4 fruit fly cellular contexts compared by ENCODE assay signal in genomic region chr3L:10709132-10709531, dm6.
A peak's percentile ranks its signal among the peaks of the same experiment; 100 is the strongest.
TF ChIP-seq lines count a peak whose summit lies in the region.

No protein-coding gene starts in this region.

- no peak for TF ChIP-seq CTCF in whole organism, embryonic (GFP tag; optimal IDR thresholded peaks at IDR 0.05; lab: Kevin White, UChicago)

TF ChIP-seq in whole organism, embryonic, 481 proteins besides CTCF, POLR2A, EP300 and RAD21:
- peak; percentile 48; the same call in 1 of the 2 replicates for TF ChIP-seq Drgx (GFP tag; IDR thresholded peaks at IDR 0.05; lab: Robert Waterston, UW)
- no peak for TF ChIP-seq zen (tag; optimal IDR thresholded peaks at IDR 0.05; lab: Kevin White, UChicago)
- TF ChIP-seq dmrt99B (tag; optimal IDR thresholded peaks at IDR 0.05; lab: Kevin White, UChicago): no peak
- TF ChIP-seq sens (GFP tag; lab: Kevin White, UChicago): peak; percentile 20
- no peak for TF ChIP-seq Dp (GFP tag; optimal IDR thresholded peaks at IDR 0.05; lab: Kevin White, UChicago)
- 0 out of 3 replicates have a peak, but pooled peaks have one; percentile 32 for TF ChIP-seq CG17361 (GFP tag; IDR thresholded peaks at IDR 0.05; lab: Robert Waterston, UW)
- no peak for TF ChIP-seq Chrac-16 (GFP tag; optimal IDR thresholded peaks at IDR 0.05; lab: Kevin White, UChicago)
- no peak for TF ChIP-seq CG1647 (GFP tag; optimal IDR thresholded peaks at IDR 0.05; lab: Kevin White, UChicago)
- peak; percentile 17 for TF ChIP-seq gem (tag; optimal IDR thresholded peaks at IDR 0.05; lab: Kevin White, UChicago)
- 0 out of 3 replicates have a peak, but pooled peaks have one; percentile 40 for TF ChIP-seq CG6791 (GFP tag; IDR thresholded peaks at IDR 0.05; lab: Robert Waterston, UW; ENCODE audit: partially characterized antibody)
- TF ChIP-seq CG14050 (GFP tag; IDR thresholded peaks at IDR 0.05; lab: Robert Waterston, UW): no peak
- no peak for TF ChIP-seq ftz-f1 (GFP tag; optimal IDR thresholded peaks at IDR 0.05; lab: Kevin White, UChicago)
- peak; percentile 32; the same call in 1 of the 3 replicates for TF ChIP-seq row (GFP tag; IDR thresholded peaks at IDR 0.05; lab: Robert Waterston, UW)
- TF ChIP-seq CG4282 (GFP tag; optimal IDR thresholded peaks at IDR 0.05; lab: Kevin White, UChicago): no peak

TF ChIP-seq in whole organism, prepupa, 60 proteins besides CTCF, POLR2A, EP300 and RAD21 (continues in another document):
- TF ChIP-seq CG11294 (GFP tag; IDR thresholded peaks at IDR 0.05; lab: Robert Waterston, UW) (peak; percentile 41; the same call in 1 of the 2 replicates), fd59A (GFP tag; optimal IDR thresholded peaks at IDR 0.05; lab: Kevin White, UChicago) (no peak), esn (GFP tag; optimal IDR thresholded peaks at IDR 0.05; lab: Kevin White, UChicago) (peak; percentile 67), CG11902 (GFP tag; optimal IDR thresholded peaks at IDR 0.05; lab: Kevin White, UChicago) (peak; percentile 89), topi (GFP tag; optimal IDR thresholded peaks at IDR 0.05; lab: Kevin White, UChicago) (peak; percentile 48), fd85E (GFP tag; optimal IDR thresholded peaks at IDR 0.05; lab: Kevin White, UChicago) (peak; percentile 19), achi (GFP tag; optimal IDR thresholded peaks at IDR 0.05; lab: Kevin White, UChicago) (peak; percentile 62), CG15336 (GFP tag; IDR thresholded peaks at IDR 0.05; lab: Robert Waterston, UW) (peak; percentile 76), Lpt (GFP tag; optimal IDR thresholded peaks at IDR 0.05; lab: Kevin White, UChicago) (peak; percentile 74), cyc (GFP tag; optimal IDR thresholded peaks at IDR 0.05; lab: Kevin White, UChicago) (peak; percentile 70), CG9139 (GFP tag; optimal IDR thresholded peaks at IDR 0.05; lab: Kevin White, UChicago) (no peak), Sox102F (GFP tag; optimal IDR thresholded peaks at IDR 0.05; lab: Kevin White, UChicago) (peak; percentile 42), CG6854 (GFP tag; optimal IDR thresholded peaks at IDR 0.05; lab: Kevin White, UChicago) (no peak), Hr38 (GFP tag; optimal IDR thresholded peaks at IDR 0.05; lab: Kevin White, UChicago) (no peak), acj6 (GFP tag; optimal IDR thresholded peaks at IDR 0.05; lab: Kevin White, UChicago) (peak; percentile 63), Met (GFP tag; optimal IDR thresholded peaks at IDR 0.05; lab: Kevin White, UChicago) (peak; percentile 38), CG10669 (GFP tag; optimal IDR thresholded peaks at IDR 0.05; lab: Kevin White, UChicago) (peak; percentile 19), net (GFP tag; optimal IDR thresholded peaks at IDR 0.05; lab: Kevin White, UChicago) (peak; percentile 53), CG1621 (tag; optimal IDR thresholded peaks at IDR 0.05; lab: Kevin White, UChicago) (no peak), Gug (GFP tag; IDR thresholded peaks at IDR 0.05; lab: Robert Waterston, UW) (peak; percentile 39), CG3032 (tag; optimal IDR thresholded peaks at IDR 0.05; lab: Kevin White, UChicago) (peak; percentile 23), Eip75B (GFP tag; optimal IDR thresholded peaks at IDR 0.05; lab: Kevin White, UChicago) (peak; percentile 26), dsx (GFP tag; optimal IDR thresholded peaks at IDR 0.05; lab: Kevin White, UChicago; ENCODE audit: poor library complexity, severe bottlenecking) (no peak), Hr39 (GFP tag; optimal IDR thresholded peaks at IDR 0.05; lab: Kevin White, UChicago) (peak; percentile 46), ss (GFP tag; optimal IDR thresholded peaks at IDR 0.05; lab: Kevin White, UChicago) (no peak), CG6792 (GFP tag; optimal IDR thresholded peaks at IDR 0.05; lab: Kevin White, UChicago) (peak; percentile 59)

TF ChIP-seq in whole organism, pupa, 21 proteins besides CTCF, POLR2A, EP300 and RAD21:
- TF ChIP-seq CG34367 (tag; optimal IDR thresholded peaks at IDR 0.05; lab: Kevin White, UChicago) (no peak), Pif1B (GFP tag; optimal IDR thresholded peaks at IDR 0.05; lab: Kevin White, UChicago) (peak; percentile 2), CG13204 (GFP tag; optimal IDR thresholded peaks at IDR 0.05; lab: Kevin White, UChicago) (no peak), CG9948 (tag; optimal IDR thresholded peaks at IDR 0.05; lab: Kevin White, UChicago) (peak; percentile 18), Pif1A (GFP tag; optimal IDR thresholded peaks at IDR 0.05; lab: Kevin White, UChicago) (peak; percentile 50), rn (GFP tag; IDR thresholded peaks at IDR 0.05; lab: Robert Waterston, UW) (peak; percentile 49), CG4496 (GFP tag; IDR thresholded peaks at IDR 0.05; lab: Robert Waterston, UW) (no peak; the same call in 1 of the 3 replicates), Snoo (tag; optimal IDR thresholded peaks at IDR 0.05; lab: Kevin White, UChicago) (peak; percentile 52), Ets98B (GFP tag; IDR thresholded peaks at IDR 0.05; lab: Robert Waterston, UW) (peak; percentile 58), CG17806 (tag; optimal IDR thresholded peaks at IDR 0.05; lab: Kevin White, UChicago) (peak; percentile 34), CG12605 (GFP tag; IDR thresholded peaks at IDR 0.05; lab: Robert Waterston, UW) (no peak), CG8301 (tag; optimal IDR thresholded peaks at IDR 0.05; lab: Kevin White, UChicago) (peak; percentile 59), CG10348 (GFP tag; IDR thresholded peaks at IDR 0.05; lab: Robert Waterston, UW) (peak; percentile 7; the same call in 1 of the 2 replicates), fd96Ca (GFP tag; IDR thresholded peaks at IDR 0.05; lab: Robert Waterston, UW) (0 out of 3 replicates have a peak, but pooled peaks have one; percentile 52), CG32121 (GFP tag; IDR thresholded peaks at IDR 0.05; lab: Robert Waterston, UW) (peak; percentile 80), gl (tag; optimal IDR thresholded peaks at IDR 0.05; lab: Kevin White, UChicago) (no peak), CG14655 (GFP tag; optimal IDR thresholded peaks at IDR 0.05; lab: Kevin White, UChicago) (peak; percentile 70), D1 (tag; optimal IDR thresholded peaks at IDR 0.05; lab: Kevin White, UChicago) (no peak), EcR (GFP tag; optimal IDR thresholded peaks at IDR 0.05; lab: Kevin White, UChicago) (no peak), CG15710 (tag; optimal IDR thresholded peaks at IDR 0.05; lab: Kevin White, UChicago) (peak; percentile 42), CG8159 (tag; optimal IDR thresholded peaks at IDR 0.05; lab: Kevin White, UChicago) (peak; percentile 46)

TF ChIP-seq in whole organism, wandering third instar larva, 38 proteins besides CTCF, POLR2A, EP300 and RAD21 (continues in another document):
- no peak for TF ChIP-seq sv (GFP tag; optimal IDR thresholded peaks at IDR 0.05; lab: Kevin White, UChicago)
- TF ChIP-seq OdsH (GFP tag; optimal IDR thresholded peaks at IDR 0.05; lab: Kevin White, UChicago): peak; percentile 30
- TF ChIP-seq Hnf4 (GFP tag; optimal IDR thresholded peaks at IDR 0.05; lab: Kevin White, UChicago): peak; percentile 0
- TF ChIP-seq foxo (GFP tag; optimal IDR thresholded peaks at IDR 0.05; lab: Kevin White, UChicago): peak in 1 of 2 experiments; percentile 55
- TF ChIP-seq woc (GFP tag; optimal IDR thresholded peaks at IDR 0.05; lab: Kevin White, UChicago): no peak
- no peak for TF ChIP-seq Dfd (GFP tag; optimal IDR thresholded peaks at IDR 0.05; lab: Kevin White, UChicago)
- TF ChIP-seq dl (GFP tag; optimal IDR thresholded peaks at IDR 0.05; lab: Kevin White, UChicago; ENCODE audit: insufficient read depth in 1 of 2, partially characterized antibody in 2 of 2): no peak
- no peak for TF ChIP-seq dsf (GFP tag; optimal IDR thresholded peaks at IDR 0.05; lab: Kevin White, UChicago; ENCODE audit: borderline replicate concordance)
- TF ChIP-seq tai (GFP tag; optimal IDR thresholded peaks at IDR 0.05; lab: Kevin White, UChicago): no peak
- no peak for TF ChIP-seq Dif (GFP tag; optimal IDR thresholded peaks at IDR 0.05; lab: Kevin White, UChicago; ENCODE audit: partially characterized antibody)
- TF ChIP-seq GATAd (GFP tag; optimal IDR thresholded peaks at IDR 0.05; lab: Kevin White, UChicago): no peak
- TF ChIP-seq Vsx2 (GFP tag; optimal IDR thresholded peaks at IDR 0.05; lab: Kevin White, UChicago; ENCODE audit: partially characterized antibody): no peak
- no peak for TF ChIP-seq Hr78 (GFP tag; optimal IDR thresholded peaks at IDR 0.05; lab: Kevin White, UChicago)
- peak; percentile 48 for TF ChIP-seq Sp1 (GFP tag; optimal IDR thresholded peaks at IDR 0.05; lab: Kevin White, UChicago)
- no peak for TF ChIP-seq sage (GFP tag; optimal IDR thresholded peaks at IDR 0.05; lab: Kevin White, UChicago)
- TF ChIP-seq Mio (GFP tag; optimal IDR thresholded peaks at IDR 0.05; lab: Kevin White, UChicago): no peak
- no peak for TF ChIP-seq CrebA (GFP tag; optimal IDR thresholded peaks at IDR 0.05; lab: Kevin White, UChicago; ENCODE audit: borderline replicate concordance)
- TF ChIP-seq jim (GFP tag; optimal IDR thresholded peaks at IDR 0.05; lab: Kevin White, UChicago): no peak
- no peak for TF ChIP-seq usp (GFP tag; optimal IDR thresholded peaks at IDR 0.05; lab: Kevin White, UChicago)
- TF ChIP-seq HLH106 (tag; optimal IDR thresholded peaks at IDR 0.05; lab: Kevin White, UChicago): peak; percentile 59
- TF ChIP-seq CG32264 (GFP tag; optimal IDR thresholded peaks at IDR 0.05; lab: Kevin White, UChicago): no peak
- peak; percentile 18 for TF ChIP-seq psq (GFP tag; optimal IDR thresholded peaks at IDR 0.05; lab: Kevin White, UChicago)
- TF ChIP-seq N (GFP tag; optimal IDR thresholded peaks at IDR 0.05; lab: Kevin White, UChicago): no peak
- TF ChIP-seq ey (GFP tag; optimal IDR thresholded peaks at IDR 0.05; lab: Kevin White, UChicago): no peak
- peak; percentile 12 for TF ChIP-seq h (GFP tag; optimal IDR thresholded peaks at IDR 0.05; lab: Kevin White, UChicago)
- no peak for TF ChIP-seq Myc (optimal IDR thresholded peaks at IDR 0.05; lab: Kevin White, UChicago)
- no peak for TF ChIP-seq rgr (GFP tag; optimal IDR thresholded peaks at IDR 0.05; lab: Kevin White, UChicago)
- no peak for TF ChIP-seq lola (GFP tag; optimal IDR thresholded peaks at IDR 0.05; lab: Kevin White, UChicago)
- TF ChIP-seq Hr83 (GFP tag; optimal IDR thresholded peaks at IDR 0.05; lab: Kevin White, UChicago; ENCODE audit: poor library complexity, severe bottlenecking): no peak
- no peak for TF ChIP-seq CG9705 (GFP tag; optimal IDR thresholded peaks at IDR 0.05; lab: Kevin White, UChicago)
- TF ChIP-seq dmrt93B (GFP tag; optimal IDR thresholded peaks at IDR 0.05; lab: Kevin White, UChicago): peak; percentile 67
- TF ChIP-seq Rel (GFP tag; optimal IDR thresholded peaks at IDR 0.05; lab: Kevin White, UChicago): no peak
- no peak for TF ChIP-seq Rel (tag; optimal IDR thresholded peaks at IDR 0.05; lab: Kevin White, UChicago)
- no peak for TF ChIP-seq brk (GFP tag; optimal IDR thresholded peaks at IDR 0.05; lab: Kevin White, UChicago)
- TF ChIP-seq br (GFP tag; optimal IDR thresholded peaks at IDR 0.05; lab: Kevin White, UChicago): no peak
- TF ChIP-seq Abd-B (GFP tag; optimal IDR thresholded peaks at IDR 0.05; lab: Kevin White, UChicago): no peak
- no peak for TF ChIP-seq pan (optimal IDR thresholded peaks at IDR 0.05; lab: Kevin White, UChicago)

Comparison
In these comparisons a context has a peak if more than half of its experiments do, and no peak if none do; other contexts are left out.
1. Of the 7 proteins assayed by ChIP-seq in both whole organism, embryonic and whole organism, prepupa: peak only in whole organism, embryonic: none; only in whole organism, prepupa: Blimp-1, CG16779, Gug, Hr39, Lpt and Sox102F; in both: none; in neither: 1.